Worm (Caenorhabditis elegans): ENCODE data around the gene sdz-27.
"Not testable (repeated sequence)": the region's sequence is repeated elsewhere in the genome, so short reads cannot be mapped to it uniquely, and the experiment has no call there.

Gene sdz-27

DNA sequence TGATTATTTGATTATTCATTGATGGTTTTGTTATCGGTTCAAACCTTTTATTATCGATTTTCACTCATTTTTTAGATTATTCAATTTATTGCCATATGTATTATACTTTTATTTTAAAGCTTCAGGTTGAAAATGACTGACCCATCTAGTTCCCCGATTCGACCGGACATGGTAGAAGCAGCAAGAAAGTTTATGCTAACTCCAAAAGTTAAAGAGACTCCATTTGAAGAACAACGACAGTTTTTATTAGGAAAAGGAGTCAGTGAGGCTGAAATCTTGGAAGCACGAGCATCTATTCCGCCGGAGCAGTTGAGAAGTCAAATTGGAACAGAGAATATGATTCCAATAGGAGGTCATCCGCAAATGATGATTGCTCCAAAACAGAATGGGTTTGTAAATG, 3.8 kb upstream of the sdz-27 start, which contains the start of gene prx-14 (continued):
- TF ChIP-seq sdz-38 (tag; optimal IDR thresholded peaks at IDR 0.05) (no peak), Y56A3A.18 (GFP tag; IDR thresholded peaks at IDR 0.05) (0 out of 2 replicates have a peak, but pooled peaks have one; percentile 31), nhr-120 (GFP tag; IDR thresholded peaks at IDR 0.05) (no peak), hmg-1.2 (GFP tag; IDR thresholded peaks at IDR 0.05) (no peak), hsf-1 (GFP tag; IDR thresholded peaks at IDR 0.05) (no peak), hlh-12 (tag; optimal IDR thresholded peaks at IDR 0.05) (no peak), akir-1 (GFP tag; optimal IDR thresholded peaks at IDR 0.05) (no peak)

- no peak for TF ChIP-seq egl-18 (GFP tag; IDR thresholded peaks at IDR 0.05)
- no peak for TF ChIP-seq zim-3 (tag; optimal IDR thresholded peaks at IDR 0.05)
- no peak for TF ChIP-seq hlh-26 (GFP tag; conservative IDR thresholded peaks at IDR 0.05)
- TF ChIP-seq tbp1 (GFP tag; optimal IDR thresholded peaks at IDR 0.05), result no peak
- no peak for TF ChIP-seq cebp-1 (GFP tag; IDR thresholded peaks at IDR 0.05)
- TF ChIP-seq cebp-1 (tag; optimal IDR thresholded peaks at IDR 0.05), result peak; percentile 0
- no peak; the same call in 1 of the 2 replicates for TF ChIP-seq madf-6 (GFP tag; IDR thresholded peaks at IDR 0.05)
- no peak for TF ChIP-seq mcd-1 (GFP tag; IDR thresholded peaks at IDR 0.05)
- TF ChIP-seq B0336.3 (GFP tag; IDR thresholded peaks at IDR 0.05), result no peak
Observed at ce11 chrIV:11183991-11184390, 2.8 kb upstream of the sdz-27 start, which contains the start of gene nuaf-3. Gene nuaf-3, plus strand, starts transcription at chrIV:11184291.

DNA sequence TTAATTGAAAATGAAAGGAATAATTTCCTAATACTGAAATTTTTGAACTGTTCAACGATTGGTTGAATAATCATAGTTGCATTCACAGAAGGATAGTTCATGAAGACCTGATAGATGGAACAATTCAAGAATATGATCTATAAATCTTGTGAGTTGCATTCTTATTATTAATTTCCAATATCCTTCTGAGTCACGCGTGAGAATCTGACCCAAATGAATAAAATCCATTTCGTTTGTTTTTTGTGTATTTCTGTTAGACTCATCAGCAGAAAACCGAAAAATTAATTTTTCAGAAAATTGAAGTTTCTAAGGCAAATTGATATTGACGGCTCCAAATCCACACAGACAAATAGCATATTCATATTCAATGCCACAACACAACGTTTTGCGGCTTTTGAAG, 2.6 kb downstream of the sdz-27 start, which contains the start of gene fbxb-79:
Gene fbxb-79 (minus strand): TSS at position 101 of the 400 bp plus-strand sequence.
- TF ChIP-seq egrh-3 (GFP tag; IDR thresholded peaks at IDR 0.05) (no peak), B0035.1 (tag; optimal IDR thresholded peaks at IDR 0.05) (no peak), egl-18 (GFP tag; IDR thresholded peaks at IDR 0.05) (no peak), attf-6 (GFP tag; IDR thresholded peaks at IDR 0.05) (no peak)

DNA sequence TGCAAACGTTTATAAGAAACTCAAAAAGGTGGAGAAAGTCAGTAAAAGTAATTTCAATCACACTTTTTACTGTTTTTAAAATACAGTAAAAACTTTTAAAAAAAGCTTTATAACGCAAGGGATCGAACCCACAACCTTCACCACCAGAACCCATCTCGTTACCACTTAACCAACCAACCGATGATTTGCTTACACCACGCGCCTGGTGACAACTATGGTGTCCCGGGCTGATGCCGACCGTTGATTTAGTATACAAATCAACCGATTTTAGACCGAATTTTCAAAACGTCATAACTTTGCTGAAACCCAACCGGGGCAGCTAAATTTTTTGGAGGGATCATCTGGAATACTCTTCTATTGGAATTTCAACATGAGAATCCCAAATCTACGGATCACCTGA, 10.0 kb downstream of the sdz-27 start:
- TF ChIP-seq nfyb-1 (GFP tag; IDR thresholded peaks at IDR 0.05) (peak; percentile 70), D2030.7 (GFP tag; IDR thresholded peaks at IDR 0.05) (peak; percentile 60), egl-44 (GFP tag; IDR thresholded peaks at IDR 0.05) (peak; percentile 55; the same call in 1 of the 2 replicates), ceh-100 (GFP tag; IDR thresholded peaks at IDR 0.05) (peak; percentile 65; the same call in 1 of the 2 replicates), Y95B8A.8 (GFP tag; IDR thresholded peaks at IDR 0.05) (0 out of 2 replicates have a peak, but pooled peaks have one; percentile 49), rpc-1 (tag; optimal IDR thresholded peaks at IDR 0.05) (peak; percentile 15), hsf-1 (GFP tag; IDR thresholded peaks at IDR 0.05) (0 out of 2 replicates have a peak, but pooled peaks have one; percentile 58), C17E4.6 (GFP tag; IDR thresholded peaks at IDR 0.05) (0 out of 2 replicates have a peak, but pooled peaks have one; percentile 23), ztf-25 (GFP tag; IDR thresholded peaks at IDR 0.05) (peak; percentile 82), hmg-1.2 (GFP tag; IDR thresholded peaks at IDR 0.05) (peak; percentile 55), B0261.1 (tag; optimal IDR thresholded peaks at IDR 0.05) (peak; percentile 47), lin-26 (GFP tag; IDR thresholded peaks at IDR 0.05) (peak; percentile 91), tbp1 (GFP tag; optimal IDR thresholded peaks at IDR 0.05) (peak; percentile 77), nhr-120 (GFP tag; IDR thresholded peaks at IDR 0.05) (0 out of 2 replicates have a peak, but pooled peaks have one; percentile 60)
- not testable (repeated sequence) for TF ChIP-seq rpc-1 (optimal IDR thresholded peaks at IDR 0.05)

ce11 chrIV:11198983-11199382, 12.2 kb downstream of the sdz-27 start, which contains the start of gene R07H5.16:
Gene R07H5.16, plus strand, starts transcription at chrIV:11199330.
- 0 out of 2 replicates have a peak, but pooled peaks have one; percentile 64 for TF ChIP-seq ztf-25 (GFP tag; IDR thresholded peaks at IDR 0.05)
- TF ChIP-seq attf-3 (GFP tag; conservative IDR thresholded peaks at IDR 0.05), result peak; percentile 46; the same call in 1 of the 2 replicates
- 0 out of 2 replicates have a peak, but pooled peaks have one; percentile 10 for TF ChIP-seq Y67H2A.10 (GFP tag; conservative IDR thresholded peaks at IDR 0.05)
- peak; percentile 81 for TF ChIP-seq aptf-2 (GFP tag; conservative IDR thresholded peaks at IDR 0.05)
- TF ChIP-seq ceh-100 (GFP tag; IDR thresholded peaks at IDR 0.05), result peak; percentile 92
- TF ChIP-seq D2030.7 (GFP tag; IDR thresholded peaks at IDR 0.05), result peak; percentile 32; the same call in 1 of the 2 replicates
- TF ChIP-seq egrh-3 (GFP tag; IDR thresholded peaks at IDR 0.05), result 0 out of 2 replicates have a peak, but pooled peaks have one; percentile 21
- TF ChIP-seq ztf-28 (GFP tag; IDR thresholded peaks at IDR 0.05), result 0 out of 2 replicates have a peak, but pooled peaks have one; percentile 53
- TF ChIP-seq dox-1 (GFP tag; IDR thresholded peaks at IDR 0.05), result 0 out of 2 replicates have a peak, but pooled peaks have one; percentile 12
- TF ChIP-seq mcd-1 (GFP tag; IDR thresholded peaks at IDR 0.05), result peak; percentile 79
